Worm (Caenorhabditis elegans) whole organism, L2 larva: Measurements from ENCODE around the gene taf-12.

Experiments
- C34F6.9 ChIP-seq: fragments of 150-350 bp; optimal IDR thresholded peaks from 2 replicates; lab custom pipeline; 2014; ENCODE audit warnings: missing biosample characterization, missing genetic modification characterization
- F13H6.1 ChIP-seq: sonication (generic microtip); optimal IDR thresholded peaks from 2 replicates; lab custom pipeline; 2016; ENCODE audit warnings: missing genetic modification characterization, missing compliant biosample characterization
- R02D3.7 ChIP-seq: fragments of 150-350 bp; optimal IDR thresholded peaks from 2 replicates; lab custom pipeline; 2014; ENCODE audit warnings: missing biosample characterization, missing genetic modification characterization
- ZK546.5 ChIP-seq: sonication (generic microtip); optimal IDR thresholded peaks from 2 replicates; lab custom pipeline; 2017; ENCODE audit warnings: missing biosample characterization, missing genetic modification characterization
- alr-1 ChIP-seq: fragments of 150-350 bp; optimal IDR thresholded peaks from 2 replicates; lab custom pipeline; 2014; ENCODE audit warnings: missing biosample characterization, missing genetic modification characterization
- aly-2 ChIP-seq: fragments of 150-350 bp; optimal IDR thresholded peaks from 2 replicates; lab custom pipeline; 2014; ENCODE audit warnings: missing biosample characterization, missing genetic modification characterization
- ama-1 ChIP-seq: fragments of 150-350 bp; optimal IDR thresholded peaks from 2 replicates; lab custom pipeline; 2018; ENCODE audit warnings: inconsistent platforms
- blmp-1 ChIP-seq: sonication (generic microtip); optimal IDR thresholded peaks from 2 replicates; lab custom pipeline; 2017; ENCODE audit warnings: missing genetic modification characterization, mild to moderate bottlenecking, missing compliant biosample characterization, antibody characterized with exemption, moderate library complexity; ENCODE audit not compliant: insufficient read depth
- ceh-16 ChIP-seq: fragments of 150-350 bp; optimal IDR thresholded peaks from 2 replicates; lab custom pipeline; 2014; ENCODE audit warnings: missing biosample characterization, missing genetic modification characterization
- ceh-82 ChIP-seq: fragments of 150-350 bp; optimal IDR thresholded peaks from 2 replicates; lab custom pipeline; 2014; ENCODE audit warnings: missing biosample characterization, missing genetic modification characterization
- crh-2 ChIP-seq: sonication (generic microtip); optimal IDR thresholded peaks from 2 replicates; lab custom pipeline; 2017; ENCODE audit warnings: missing biosample characterization, missing genetic modification characterization
- dmd-4 ChIP-seq: sonication (generic microtip); optimal IDR thresholded peaks from 2 replicates; lab custom pipeline; 2017; ENCODE audit warnings: missing biosample characterization, missing genetic modification characterization
- egl-27 ChIP-seq: sonication (generic microtip); optimal IDR thresholded peaks from 3 replicates; lab custom pipeline; 2017; ENCODE audit warnings: missing biosample characterization, missing genetic modification reagents, missing genetic modification characterization
- elt-1 ChIP-seq: fragments of 150-350 bp; optimal IDR thresholded peaks from 2 replicates; lab custom pipeline; 2014; ENCODE audit warnings: missing biosample characterization, missing genetic modification characterization
- gmeb-1 ChIP-seq: fragments of 150-350 bp; optimal IDR thresholded peaks from 2 replicates; lab custom pipeline; 2014; ENCODE audit warnings: missing biosample characterization, missing genetic modification characterization
- lin-13 ChIP-seq: fragments of 150-350 bp; optimal IDR thresholded peaks from 2 replicates; lab custom pipeline; 2014; ENCODE audit warnings: missing biosample characterization, missing genetic modification reagents, missing genetic modification characterization
- lin-39 ChIP-seq: fragments of 150-350 bp; optimal IDR thresholded peaks from 2 replicates; lab custom pipeline; 2014; ENCODE audit warnings: missing biosample characterization, missing genetic modification reagents, missing genetic modification characterization
- lsy-2 ChIP-seq, 2 experiments: fragments of 150-350 bp in 1 of 2; sonication (generic microtip) in 1 of 2; optimal IDR thresholded peaks; 2 replicates each; lab custom pipeline; 2014 to 2017; ENCODE audit warnings: missing biosample characterization in 2 of 2, missing genetic modification characterization in 2 of 2
- mab-5 ChIP-seq: fragments of 150-350 bp; optimal IDR thresholded peaks from 2 replicates; lab custom pipeline; 2014; ENCODE audit warnings: missing biosample characterization, missing genetic modification characterization
- mdl-1 ChIP-seq, 2 experiments: fragments of 150-350 bp in 1 of 2; sonication (generic microtip) in 1 of 2; optimal IDR thresholded peaks; 2 replicates each; lab custom pipeline; 2017; ENCODE audit warnings: missing biosample characterization in 2 of 2, missing genetic modification characterization in 2 of 2
- nhr-10 ChIP-seq: sonication (generic microtip); optimal IDR thresholded peaks from 2 replicates; lab custom pipeline; 2017; ENCODE audit warnings: missing biosample characterization, missing genetic modification characterization
- nhr-11 ChIP-seq: fragments of 150-350 bp; optimal IDR thresholded peaks from 2 replicates; lab custom pipeline; 2014; ENCODE audit warnings: missing biosample characterization, missing genetic modification characterization
- nhr-129 ChIP-seq: fragments of 150-350 bp; optimal IDR thresholded peaks from 2 replicates; lab custom pipeline; 2014; ENCODE audit warnings: missing biosample characterization, missing genetic modification characterization
- nhr-21 ChIP-seq: fragments of 150-350 bp; optimal IDR thresholded peaks from 2 replicates; lab custom pipeline; 2014; ENCODE audit warnings: missing biosample characterization, missing genetic modification characterization
- nhr-23 ChIP-seq: fragments of 150-350 bp; optimal IDR thresholded peaks from 2 replicates; lab custom pipeline; 2014; ENCODE audit warnings: missing biosample characterization, missing genetic modification reagents, missing genetic modification characterization
- nhr-237 ChIP-seq: fragments of 150-350 bp; optimal IDR thresholded peaks from 2 replicates; lab custom pipeline; 2014; ENCODE audit warnings: missing biosample characterization, missing genetic modification characterization
- nhr-25 ChIP-seq: fragments of 150-350 bp; sonication (generic microtip); optimal IDR thresholded peaks from 3 replicates; lab custom pipeline; 2014; ENCODE audit warnings: missing biosample characterization, missing genetic modification characterization
- nhr-6 ChIP-seq: fragments of 150-350 bp; optimal IDR thresholded peaks from 2 replicates; lab custom pipeline; 2014; ENCODE audit warnings: missing biosample characterization, missing genetic modification characterization
- nhr-77 ChIP-seq: fragments of 150-350 bp; optimal IDR thresholded peaks from 2 replicates; lab custom pipeline; 2014; ENCODE audit warnings: missing biosample characterization, missing genetic modification characterization
- peb-1 ChIP-seq: fragments of 150-350 bp; optimal IDR thresholded peaks from 2 replicates; lab custom pipeline; 2014; ENCODE audit warnings: missing biosample characterization, missing genetic modification characterization
- skn-1 ChIP-seq: sonication (generic microtip); optimal IDR thresholded peaks from 2 replicates; lab custom pipeline; 2017; ENCODE audit warnings: missing biosample characterization, missing genetic modification characterization
- sma-9 ChIP-seq, 2 experiments: fragments of 150-350 bp in 1 of 2; sonication (generic microtip) in 1 of 2; optimal IDR thresholded peaks; 2 replicates each; lab custom pipeline; 2014 to 2016; ENCODE audit warnings: missing genetic modification characterization in 2 of 2, mild to moderate bottlenecking in 1 of 2, missing biosample characterization in 1 of 2, missing compliant biosample characterization in 1 of 2, missing genetic modification reagents in 1 of 2, moderate library complexity in 1 of 2
- snpc-4 ChIP-seq: fragments of 150-350 bp; optimal IDR thresholded peaks from 2 replicates; lab custom pipeline; 2014; ENCODE audit warnings: missing biosample characterization, missing genetic modification characterization
- unc-39 ChIP-seq: fragments of 150-350 bp; optimal IDR thresholded peaks from 2 replicates; lab custom pipeline; 2014; ENCODE audit warnings: missing biosample characterization, missing genetic modification characterization
- unc-55 ChIP-seq: fragments of 150-350 bp; sonication (generic microtip); optimal IDR thresholded peaks from 3 replicates; lab custom pipeline; 2014; ENCODE audit warnings: missing biosample characterization, missing genetic modification reagents, missing genetic modification characterization
- unc-62 ChIP-seq: fragments of 150-350 bp; optimal IDR thresholded peaks from 2 replicates; lab custom pipeline; 2014; ENCODE audit warnings: missing biosample characterization, missing genetic modification reagents, missing genetic modification characterization
- zag-1 ChIP-seq: fragments of 150-350 bp; optimal IDR thresholded peaks from 2 replicates; lab custom pipeline; 2014; ENCODE audit warnings: missing biosample characterization, missing genetic modification characterization
- ztf-1 ChIP-seq: fragments of 200-800 bp; sonication (Bioruptor generic); conservative IDR thresholded peaks from 2 replicates; pipeline ENCODE4 v1.3.6; 2022; ENCODE audit warnings: missing genetic modification characterization, missing compliant biosample characterization
- ztf-11 ChIP-seq: sonication (generic microtip); optimal IDR thresholded peaks from 2 replicates; lab custom pipeline; 2017; ENCODE audit warnings: missing biosample characterization, missing genetic modification characterization
- ztf-4 ChIP-seq: fragments of 150-350 bp; optimal IDR thresholded peaks from 2 replicates; lab custom pipeline; 2014; ENCODE audit warnings: missing biosample characterization, missing genetic modification characterization

taf-12 gene

DNA sequence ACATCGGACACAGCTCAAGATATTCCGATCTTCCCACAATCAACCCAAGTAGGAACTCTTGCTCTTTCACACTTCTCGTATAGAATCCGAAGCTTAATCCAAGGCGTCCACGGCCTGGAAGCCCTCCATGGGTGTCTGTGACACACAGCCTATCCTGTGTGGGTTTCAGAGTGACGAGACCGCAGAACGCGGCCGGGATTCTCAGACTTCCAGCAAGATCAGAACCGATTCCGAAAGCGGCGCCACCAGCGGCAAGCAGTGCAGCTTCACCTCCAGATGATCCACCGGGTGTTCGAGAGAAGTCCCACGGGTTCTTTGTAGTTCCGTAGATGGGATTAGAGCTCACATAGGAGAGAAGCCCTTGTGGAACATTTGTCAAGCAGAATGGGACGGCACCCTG, 33.7 kb upstream of the taf-12 start:
- TF ChIP-seq nhr-25 (tag; lab: Kevin White, UChicago) (no peak), unc-39 (tag; lab: Kevin White, UChicago) (no peak), aly-2 (tag; lab: Kevin White, UChicago) (no peak), unc-55 (GFP tag; lab: Kevin White, UChicago) (no peak), mab-5 (tag; lab: Kevin White, UChicago) (no peak), nhr-237 (tag; lab: Kevin White, UChicago) (no peak), unc-62 (no peak), ZK546.5 (tag; lab: Kevin White, UChicago) (no peak), snpc-4 (tag; lab: Kevin White, UChicago) (no peak), mdl-1 (tag; optimal IDR thresholded peaks at IDR 0.05; lab: Kevin White, UChicago) (no peak), lsy-2 (tag; optimal IDR thresholded peaks at IDR 0.05; lab: Kevin White, UChicago) (no peak), ztf-11 (tag; lab: Kevin White, UChicago) (no peak), F13H6.1 (tag; lab: Kevin White, UChicago) (no peak), ama-1 (lab: Kevin White, UChicago) (no peak), zag-1 (tag; lab: Kevin White, UChicago) (no peak), nhr-21 (no peak), lin-13 (GFP tag; lab: Kevin White, UChicago) (no peak), blmp-1 (no peak)

DNA sequence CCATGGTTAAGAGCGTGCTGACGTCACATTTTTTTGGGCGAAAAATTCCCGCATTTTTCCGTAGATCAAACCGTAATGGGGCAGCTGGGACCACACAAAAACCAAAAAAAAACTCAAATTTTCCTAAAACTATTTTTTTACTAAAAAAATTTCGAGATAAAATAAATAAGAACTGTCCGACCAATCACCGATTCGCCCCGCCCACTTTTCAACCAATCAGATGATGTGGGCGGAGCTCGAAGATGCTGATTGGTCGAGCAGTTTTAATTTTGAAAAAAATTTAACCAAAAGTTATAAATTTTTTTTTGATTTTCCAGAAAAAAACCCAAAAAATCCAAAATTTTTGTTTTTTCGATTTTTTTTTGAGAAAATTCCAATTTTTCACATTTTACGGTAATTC, 30.9 kb upstream of the taf-12 start:
- TF ChIP-seq nhr-25 (tag; lab: Kevin White, UChicago): no peak
- TF ChIP-seq ztf-4 (tag; lab: Kevin White, UChicago): no peak
- no peak for TF ChIP-seq unc-62
- TF ChIP-seq ztf-11 (tag; lab: Kevin White, UChicago): no peak
- no peak for TF ChIP-seq nhr-21
- no peak for TF ChIP-seq C34F6.9 (tag; lab: Kevin White, UChicago)
- TF ChIP-seq nhr-23 (tag; lab: Kevin White, UChicago): no peak
- TF ChIP-seq sma-9 (GFP tag; optimal IDR thresholded peaks at IDR 0.05; lab: Kevin White, UChicago): no peak
- TF ChIP-seq sma-9 (tag; optimal IDR thresholded peaks at IDR 0.05; lab: Kevin White, UChicago): no peak
- no peak for TF ChIP-seq snpc-4 (tag; lab: Kevin White, UChicago)
- no peak for TF ChIP-seq alr-1 (tag; lab: Kevin White, UChicago)
- no peak for TF ChIP-seq peb-1 (tag; lab: Kevin White, UChicago)
- no peak for TF ChIP-seq elt-1 (tag; lab: Kevin White, UChicago)
- no peak for TF ChIP-seq lin-13 (GFP tag; lab: Kevin White, UChicago)
- TF ChIP-seq ztf-1 (GFP tag; lab: Robert Waterston, UW): no peak
- TF ChIP-seq unc-55 (GFP tag; lab: Kevin White, UChicago): no peak
- TF ChIP-seq nhr-11 (tag; lab: Kevin White, UChicago): no peak

DNA sequence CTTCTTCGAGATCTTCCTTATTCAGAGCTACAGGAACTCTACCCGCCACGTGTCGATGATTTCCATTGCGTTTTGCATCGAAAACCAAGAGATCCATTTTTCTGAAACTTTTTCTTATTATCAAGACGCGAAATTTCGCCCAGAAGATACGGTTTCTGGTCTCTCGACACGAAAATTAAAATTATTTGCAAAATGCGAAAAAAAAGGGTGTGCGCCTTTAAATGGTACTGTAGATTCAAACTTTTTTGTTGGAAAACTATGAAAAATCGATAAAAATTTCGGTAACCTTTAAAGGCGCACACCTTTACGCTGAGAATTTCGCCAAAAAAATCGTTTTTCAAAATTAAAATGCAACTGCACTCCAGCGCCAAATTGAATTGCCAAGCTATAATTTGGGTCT, 29.1 kb upstream of the taf-12 start, which contains the start of gene tsen-2:
Gene tsen-2 (minus strand): TSS at position 101 of the 400 bp plus-strand sequence.
- TF ChIP-seq unc-62 (no peak), unc-55 (GFP tag; lab: Kevin White, UChicago) (no peak), ztf-1 (GFP tag; lab: Robert Waterston, UW) (no peak), nhr-77 (no peak), alr-1 (tag; lab: Kevin White, UChicago) (no peak), nhr-10 (tag; lab: Kevin White, UChicago) (no peak), ceh-82 (no peak), F13H6.1 (tag; lab: Kevin White, UChicago) (no peak), crh-2 (no peak), ceh-16 (tag; lab: Kevin White, UChicago) (no peak), mab-5 (tag; lab: Kevin White, UChicago) (no peak), gmeb-1 (tag; lab: Kevin White, UChicago) (no peak)

DNA sequence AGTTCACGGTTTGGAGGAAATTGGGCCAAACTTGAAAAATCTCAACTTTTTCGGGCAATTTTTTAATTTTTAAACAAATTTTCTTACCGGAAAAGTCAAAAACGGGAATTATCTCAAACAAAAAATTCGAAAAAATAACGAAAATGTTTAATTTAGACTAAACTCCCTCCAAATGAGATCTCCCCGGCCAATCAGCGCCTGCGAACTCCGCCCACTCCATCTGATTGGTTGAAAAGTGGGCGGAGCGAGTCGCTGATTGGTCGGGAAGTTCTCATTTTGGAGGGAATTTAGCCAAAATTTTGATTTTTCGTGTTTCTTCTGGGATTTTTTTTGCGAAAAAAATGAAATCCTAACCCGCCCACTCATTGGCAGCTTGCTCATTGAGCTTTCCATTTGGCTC, 27.6 kb upstream of the taf-12 start:
- no peak for TF ChIP-seq ama-1 (lab: Kevin White, UChicago)
- TF ChIP-seq peb-1 (tag; lab: Kevin White, UChicago): no peak
- no peak for TF ChIP-seq nhr-25 (tag; lab: Kevin White, UChicago)
- no peak for TF ChIP-seq ceh-16 (tag; lab: Kevin White, UChicago)
- TF ChIP-seq ztf-4 (tag; lab: Kevin White, UChicago): no peak
- TF ChIP-seq gmeb-1 (tag; lab: Kevin White, UChicago): no peak
- TF ChIP-seq egl-27 (tag; lab: Kevin White, UChicago): no peak
- TF ChIP-seq nhr-23 (tag; lab: Kevin White, UChicago): no peak
- TF ChIP-seq nhr-129: no peak
- TF ChIP-seq nhr-6 (tag; lab: Kevin White, UChicago): no peak
- no peak for TF ChIP-seq mdl-1 (tag; optimal IDR thresholded peaks at IDR 0.05; lab: Kevin White, UChicago)
- no peak for TF ChIP-seq dmd-4
- TF ChIP-seq ceh-82: no peak
- TF ChIP-seq R02D3.7 (tag; lab: Kevin White, UChicago): no peak
- TF ChIP-seq crh-2: no peak
- no peak for TF ChIP-seq skn-1 (tag; lab: Kevin White, UChicago)
- no peak for TF ChIP-seq snpc-4 (tag; lab: Kevin White, UChicago)
- no peak for TF ChIP-seq lin-13 (GFP tag; lab: Kevin White, UChicago)
- no peak for TF ChIP-seq lin-39 (tag; lab: Kevin White, UChicago)
- TF ChIP-seq nhr-77: no peak
